Fruit fly (Drosophila melanogaster) whole organism, embryonic: Measurements from ENCODE around the gene dsd.

Experiments
- Adf1 ChIP-seq: fragments of 200-800 bp; sonication (Bioruptor generic); IDR thresholded peaks from 2 replicates; pipeline ENCODE4 v1.3.6; 2022; ENCODE audit warnings: missing biosample characterization, missing genetic modification characterization
- Awh ChIP-seq: fragments of 200-800 bp; sonication (Bioruptor generic); IDR thresholded peaks from 2 replicates; pipeline ENCODE4, ENCODE4 v1.3.6; 2022; ENCODE audit warnings: missing biosample characterization, missing genetic modification characterization
- BtbVII ChIP-seq: fragments of 200-800 bp; sonication (Bioruptor generic); optimal IDR thresholded peaks from 3 replicates; lab custom pipeline; 2017; ENCODE audit warnings: missing biosample characterization, mild to moderate bottlenecking, missing genetic modification characterization
- CG10979 ChIP-seq: fragments of 200-800 bp; sonication (Bioruptor generic); optimal IDR thresholded peaks from 2 replicates; lab custom pipeline; 2018; ENCODE audit warnings: missing biosample characterization, mild to moderate bottlenecking, missing genetic modification characterization, moderate library complexity
- CG11085 ChIP-seq: fragments of 200-800 bp; sonication (Bioruptor generic); IDR thresholded peaks from 2 replicates; pipeline ENCODE4 v1.3.6; 2022; ENCODE audit warnings: missing biosample characterization, missing genetic modification characterization
- CG13123 ChIP-seq: fragments of 200-800 bp; sonication (Bioruptor generic); optimal IDR thresholded peaks from 2 replicates; lab custom pipeline; 2016; ENCODE audit warnings: missing biosample characterization, missing genetic modification characterization
- CG14667 ChIP-seq: fragments of 200-800 bp; sonication (Bioruptor generic); IDR thresholded peaks from 2 replicates; pipeline ENCODE4 v1.3.6; 2022; ENCODE audit warnings: missing biosample characterization, missing genetic modification characterization
- CG2889 ChIP-seq: fragments of 200-800 bp; sonication (Bioruptor generic); IDR thresholded peaks from 3 replicates; pipeline ENCODE4 v1.3.6; 2022; ENCODE audit warnings: missing biosample characterization, missing genetic modification characterization
- CG31441 ChIP-seq: fragments of 200-800 bp; sonication (Bioruptor generic); IDR thresholded peaks from 2 replicates; pipeline ENCODE4 v1.3.6; 2022; ENCODE audit warnings: missing biosample characterization, missing genetic modification characterization
- CG3838 ChIP-seq: fragments of 200-800 bp; sonication (Bioruptor generic); optimal IDR thresholded peaks from 3 replicates; lab custom pipeline; 2016; ENCODE audit warnings: missing biosample characterization, missing genetic modification characterization
- CG4617 ChIP-seq: fragments of 200-800 bp; sonication (Bioruptor generic); optimal IDR thresholded peaks from 3 replicates; lab custom pipeline; 2016; ENCODE audit warnings: missing biosample characterization, missing genetic modification characterization, borderline replicate concordance
- CG6765 ChIP-seq: fragments of 200-800 bp; sonication (Bioruptor generic); optimal IDR thresholded peaks from 3 replicates; lab custom pipeline; 2017; ENCODE audit warnings: missing biosample characterization, mild to moderate bottlenecking, missing genetic modification characterization
- CG7372 ChIP-seq: fragments of 200-800 bp; sonication (Bioruptor generic); IDR thresholded peaks from 2 replicates; pipeline ENCODE4 v1.3.6; 2022; ENCODE audit warnings: missing biosample characterization, missing genetic modification characterization
- CG7928 ChIP-seq: fragments of 200-800 bp; sonication (Bioruptor generic); optimal IDR thresholded peaks from 2 replicates; lab custom pipeline; 2017; ENCODE audit warnings: missing biosample characterization, mild to moderate bottlenecking, missing genetic modification characterization
- CG8478 ChIP-seq: fragments of >200 bp; optimal IDR thresholded peaks from 2 replicates; lab custom pipeline; 2018
- CG8924 ChIP-seq: fragments of 200-800 bp; optimal IDR thresholded peaks from 3 replicates; lab custom pipeline; 2019; ENCODE audit warnings: missing biosample characterization, mild to moderate bottlenecking, missing genetic modification characterization, moderate library complexity
- CG9609 ChIP-seq: fragments of 200-800 bp; sonication (Bioruptor generic); optimal IDR thresholded peaks from 3 replicates; lab custom pipeline; 2016; ENCODE audit warnings: missing biosample characterization, missing genetic modification characterization
- CG9797 ChIP-seq: fragments of 200-800 bp; sonication (Bioruptor generic); optimal IDR thresholded peaks from 3 replicates; lab custom pipeline; 2018; ENCODE audit warnings: missing biosample characterization, mild to moderate bottlenecking, missing genetic modification characterization
- D19A ChIP-seq: fragments of 200-800 bp; optimal IDR thresholded peaks from 3 replicates; lab custom pipeline; 2019; ENCODE audit warnings: missing biosample characterization, mild to moderate bottlenecking, missing genetic modification characterization, moderate library complexity
- Dek ChIP-seq: fragments of 200-800 bp; sonication (Bioruptor generic); optimal IDR thresholded peaks from 3 replicates; lab custom pipeline; 2019; ENCODE audit warnings: missing biosample characterization, mild to moderate bottlenecking, missing genetic modification characterization, moderate library complexity
- Dref ChIP-seq: fragments of 200-800 bp; sonication (Bioruptor generic); IDR thresholded peaks from 2 replicates; pipeline ENCODE4 v1.3.6; 2022; ENCODE audit warnings: missing biosample characterization, missing genetic modification characterization
- ERR ChIP-seq: fragments of 200-800 bp; sonication (Bioruptor generic); optimal IDR thresholded peaks from 2 replicates; lab custom pipeline; 2016; ENCODE audit warnings: missing biosample characterization, missing genetic modification characterization
- Elba2 ChIP-seq: fragments of 200-800 bp; sonication (Bioruptor generic); optimal IDR thresholded peaks from 3 replicates; lab custom pipeline; 2016; ENCODE audit warnings: missing biosample characterization, missing genetic modification characterization
- HHEX ChIP-seq: fragments of 200-800 bp; sonication (Bioruptor generic); optimal IDR thresholded peaks from 3 replicates; lab custom pipeline; 2017; ENCODE audit warnings: missing biosample characterization, mild to moderate bottlenecking, missing genetic modification characterization, missing genetic modification reagents
- Jarid2 ChIP-seq: fragments of 200-800 bp; sonication (Bioruptor generic); optimal IDR thresholded peaks from 3 replicates; lab custom pipeline; 2017; ENCODE audit warnings: mild to moderate bottlenecking, missing biosample characterization, missing genetic modification reagents, missing genetic modification characterization
- Kr ChIP-seq: fragments of 200-800 bp; sonication (Bioruptor generic); optimal IDR thresholded peaks from 2 replicates; lab custom pipeline; 2017; ENCODE audit warnings: missing biosample characterization, mild to moderate bottlenecking, missing genetic modification characterization
- NK7.1 ChIP-seq: fragments of 200-800 bp; sonication (Bioruptor generic); optimal IDR thresholded peaks from 3 replicates; lab custom pipeline; 2016; ENCODE audit warnings: missing biosample characterization, missing genetic modification characterization
- Spps ChIP-seq: fragments of 200-800 bp; sonication (Bioruptor generic); optimal IDR thresholded peaks from 2 replicates; lab custom pipeline; 2018; ENCODE audit warnings: missing biosample characterization, mild to moderate bottlenecking, missing genetic modification characterization
- abd-A ChIP-seq: fragments of 200-800 bp; sonication (Bioruptor generic); optimal IDR thresholded peaks from 3 replicates; lab custom pipeline; 2019; ENCODE audit warnings: missing biosample characterization, mild to moderate bottlenecking, missing genetic modification characterization, moderate library complexity
- cg ChIP-seq: fragments of 200-800 bp; sonication (Bioruptor generic); optimal IDR thresholded peaks from 3 replicates; lab custom pipeline; 2019; ENCODE audit warnings: missing biosample characterization, mild to moderate bottlenecking, missing genetic modification characterization, moderate library complexity
- chinmo ChIP-seq: fragments of 200-800 bp; sonication (Bioruptor generic); IDR thresholded peaks from 4 replicates; pipeline ENCODE4 v1.3.6; 2022; ENCODE audit warnings: missing biosample characterization, missing genetic modification characterization; ENCODE audit not compliant: partially characterized antibody
- danr ChIP-seq: fragments of 200-800 bp; sonication (Bioruptor generic); IDR thresholded peaks from 2 replicates; pipeline ENCODE4 v1.3.6; 2022; ENCODE audit warnings: missing biosample characterization, missing genetic modification characterization
- dati ChIP-seq: fragments of 200-800 bp; sonication (Bioruptor generic); IDR thresholded peaks from 2 replicates; pipeline ENCODE4 v1.3.6; 2022; ENCODE audit warnings: missing biosample characterization, missing genetic modification characterization
- dpn ChIP-seq, 2 experiments: fragments of 200-800 bp; sonication (Bioruptor generic); optimal IDR thresholded peaks; 3 replicates each; lab custom pipeline; 2016; ENCODE audit warnings: missing biosample characterization in 2 of 2, missing genetic modification characterization in 2 of 2
- dysf ChIP-seq: fragments of 200-800 bp; sonication (Bioruptor generic); IDR thresholded peaks from 3 replicates; pipeline ENCODE4 v1.3.6; 2022; ENCODE audit warnings: missing biosample characterization, missing genetic modification characterization
- grn ChIP-seq: fragments of 200-800 bp; sonication (Bioruptor generic); optimal IDR thresholded peaks from 3 replicates; lab custom pipeline; 2017; ENCODE audit warnings: missing biosample characterization, missing genetic modification characterization
- hkb ChIP-seq, 2 experiments: fragments of 200-800 bp in 1 of 2; fragments of >200 bp in 1 of 2; sonication (Bioruptor generic) in 1 of 2; IDR thresholded peaks in 1 of 2; optimal IDR thresholded peaks in 1 of 2; 2 replicates each; pipeline versions ENCODE4 v1.3.6 to Lab custom; 2017 to 2022; ENCODE audit warnings: missing biosample characterization in 1 of 2, missing genetic modification characterization in 1 of 2
- ind ChIP-seq: fragments of 200-800 bp; sonication (Bioruptor generic); optimal IDR thresholded peaks from 3 replicates; lab custom pipeline; 2016; ENCODE audit warnings: missing biosample characterization, missing genetic modification characterization
- insv ChIP-seq, 2 experiments: fragments of 200-800 bp; sonication (Bioruptor generic); optimal IDR thresholded peaks; 3 replicates each; lab custom pipeline; 2016 to 2018; ENCODE audit warnings: missing biosample characterization in 2 of 2, missing genetic modification characterization in 2 of 2
- kay ChIP-seq: fragments of 200-800 bp; sonication (Bioruptor generic); optimal IDR thresholded peaks from 2 replicates; lab custom pipeline; 2016; ENCODE audit warnings: missing biosample characterization, missing genetic modification characterization
- kni ChIP-seq: fragments of 200-800 bp; sonication (Bioruptor generic); optimal IDR thresholded peaks from 3 replicates; lab custom pipeline; 2017; ENCODE audit warnings: mild to moderate bottlenecking, missing biosample characterization, missing genetic modification reagents, missing genetic modification characterization
- lbe ChIP-seq: fragments of 200-800 bp; sonication (Bioruptor generic); optimal IDR thresholded peaks from 2 replicates; lab custom pipeline; 2016; ENCODE audit warnings: missing biosample characterization, mild to moderate bottlenecking, missing genetic modification characterization
- maf-S ChIP-seq: fragments of 200-800 bp; sonication (Bioruptor generic); optimal IDR thresholded peaks from 2 replicates; lab custom pipeline; 2016; ENCODE audit warnings: missing biosample characterization, missing genetic modification characterization
- nerfin-2 ChIP-seq: fragments of 200-800 bp; sonication (Bioruptor generic); IDR thresholded peaks from 2 replicates; pipeline ENCODE4 v1.3.6; 2022; ENCODE audit warnings: missing biosample characterization, missing genetic modification characterization; ENCODE audit not compliant: partially characterized antibody
- onecut ChIP-seq: fragments of 200-800 bp; sonication (Bioruptor generic); IDR thresholded peaks from 2 replicates; pipeline ENCODE4 v1.3.6; 2022; ENCODE audit warnings: missing biosample characterization, missing genetic modification characterization
- salm ChIP-seq: fragments of 200-800 bp; sonication (Bioruptor generic); optimal IDR thresholded peaks from 2 replicates; lab custom pipeline; 2018; ENCODE audit warnings: missing biosample characterization, mild to moderate bottlenecking, missing genetic modification characterization
- tap ChIP-seq: fragments of 200-800 bp; optimal IDR thresholded peaks from 3 replicates; lab custom pipeline; 2019; ENCODE audit warnings: missing biosample characterization, mild to moderate bottlenecking, missing genetic modification characterization, moderate library complexity
- twi ChIP-seq: fragments of 200-800 bp; optimal IDR thresholded peaks from 2 replicates; lab custom pipeline; 2019; ENCODE audit warnings: missing biosample characterization, mild to moderate bottlenecking, missing genetic modification characterization, moderate library complexity
- vvl ChIP-seq: fragments of 200-800 bp; sonication (Bioruptor generic); IDR thresholded peaks from 2 replicates; pipeline ENCODE4 v1.3.6; 2022; ENCODE audit warnings: missing biosample characterization, missing genetic modification characterization
- zfh1 ChIP-seq: fragments of 200-800 bp; sonication (Bioruptor generic); IDR thresholded peaks from 3 replicates; pipeline ENCODE4 v1.3.6; 2022; ENCODE audit warnings: missing biosample characterization, missing genetic modification characterization

The dsd gene

dm6 chr3R:27607218-27607929, at the start of gene dsd, which contains the start of gene Tusp:
dsd (minus strand) TSS chr3R:27607396.
Tusp (plus strand) TSS chr3R:27607879.
- TF ChIP-seq CG3838 (GFP tag; lab: Kevin White, UChicago): no peak
- TF ChIP-seq Jarid2: peak; percentile 34
- peak; percentile 87 for TF ChIP-seq ind (GFP tag; lab: Kevin White, UChicago)
- peak; percentile 45 for TF ChIP-seq twi (tag; lab: Kevin White, UChicago)
- TF ChIP-seq chinmo (GFP tag; lab: Robert Waterston, UW): peak; percentile 80; the same call in 2 of the 4 replicates
- TF ChIP-seq dysf: peak; percentile 76
- TF ChIP-seq Kr: no peak
- peak; percentile 47 for TF ChIP-seq D19A (tag; lab: Kevin White, UChicago)
- peak; percentile 39 for TF ChIP-seq BtbVII
- peak; percentile 65 for TF ChIP-seq ERR (GFP tag; lab: Kevin White, UChicago)
- TF ChIP-seq CG8924: peak; percentile 64
- TF ChIP-seq danr (GFP tag; lab: Robert Waterston, UW): 0 out of 2 replicates have a peak, but pooled peaks have one; percentile 44
- TF ChIP-seq CG13123 (GFP tag; lab: Kevin White, UChicago): peak; percentile 69
- TF ChIP-seq tap (tag; lab: Kevin White, UChicago): no peak
- peak; percentile 48; the same call in 1 of the 3 replicates for TF ChIP-seq CG2889 (GFP tag; lab: Robert Waterston, UW)
- TF ChIP-seq vvl (GFP tag; lab: Robert Waterston, UW): peak; percentile 82
- TF ChIP-seq CG6765: peak; percentile 3
- no peak for TF ChIP-seq abd-A (tag; lab: Kevin White, UChicago)
- no peak for TF ChIP-seq salm (tag; lab: Kevin White, UChicago)
- TF ChIP-seq cg (GFP tag; lab: Kevin White, UChicago): peak; percentile 48
- peak; percentile 74 for TF ChIP-seq CG7928 (GFP tag; lab: Kevin White, UChicago)
- peak in 1 of 2 experiments; percentile 26 for TF ChIP-seq insv (GFP tag; optimal IDR thresholded peaks at IDR 0.05; lab: Kevin White, UChicago)
- TF ChIP-seq CG10979 (tag; lab: Kevin White, UChicago): peak; percentile 50
- TF ChIP-seq Spps (tag; lab: Kevin White, UChicago): no peak
- TF ChIP-seq CG4617 (GFP tag; lab: Kevin White, UChicago): peak; percentile 84
- no peak for TF ChIP-seq dati (GFP tag; lab: Robert Waterston, UW)
- TF ChIP-seq CG9797 (GFP tag; lab: Kevin White, UChicago): no peak
- no peak for TF ChIP-seq kni (GFP tag; lab: Kevin White, UChicago)
- TF ChIP-seq grn (GFP tag; lab: Kevin White, UChicago): no peak
- peak; percentile 48 for TF ChIP-seq Awh (GFP tag; lab: Robert Waterston, UW)
- TF ChIP-seq CG7372 (GFP tag; lab: Robert Waterston, UW): peak; percentile 55; the same call in 1 of the 2 replicates
- TF ChIP-seq NK7.1 (GFP tag; lab: Kevin White, UChicago): no peak
- peak; percentile 52 for TF ChIP-seq kay (GFP tag; lab: Kevin White, UChicago)
- peak; percentile 31 for TF ChIP-seq HHEX (GFP tag; lab: Kevin White, UChicago)
- peak; percentile 26 for TF ChIP-seq lbe (GFP tag; lab: Kevin White, UChicago)
- TF ChIP-seq Adf1 (GFP tag; lab: Robert Waterston, UW): peak; percentile 33; the same call in 1 of the 2 replicates
- no peak for TF ChIP-seq CG8478 (lab: Kevin White, UChicago)
- TF ChIP-seq Elba2: no peak
- TF ChIP-seq hkb (optimal IDR thresholded peaks at IDR 0.05; lab: Kevin White, UChicago): no peak
- peak; percentile 47 for TF ChIP-seq hkb (GFP tag; IDR thresholded peaks at IDR 0.05; lab: Robert Waterston, UW)
- TF ChIP-seq zfh1: peak; percentile 78
- peak; percentile 14 for TF ChIP-seq onecut (GFP tag; lab: Robert Waterston, UW)
- peak; percentile 75 for TF ChIP-seq CG31441 (GFP tag; lab: Robert Waterston, UW)
- peak; percentile 74 to 85 for TF ChIP-seq dpn (GFP tag; optimal IDR thresholded peaks at IDR 0.05; lab: Kevin White, UChicago)
- TF ChIP-seq Dref: peak; percentile 65
- TF ChIP-seq CG11085: peak; percentile 72
- no peak for TF ChIP-seq nerfin-2 (GFP tag; lab: Robert Waterston, UW)
- TF ChIP-seq CG14667: peak; percentile 62
- TF ChIP-seq CG9609: peak; percentile 79
- TF ChIP-seq maf-S: peak; percentile 69
- TF ChIP-seq Dek (tag; lab: Kevin White, UChicago): peak; percentile 69
